Worm (Caenorhabditis elegans): ENCODE data around the gene srd-34.

- TF ChIP-seq nhr-77 (tag; optimal IDR thresholded peaks at IDR 0.05) = peak; percentile 21
- TF ChIP-seq unc-62 (GFP tag; optimal IDR thresholded peaks at IDR 0.05 in 1 of 2) = peak in 1 of 2 experiments; percentile 9
- no peak for TF ChIP-seq unc-62 (tag; optimal IDR thresholded peaks at IDR 0.05)
- TF ChIP-seq ceh-44 (GFP tag; IDR thresholded peaks at IDR 0.05) = no peak
- TF ChIP-seq nhr-237 (tag; optimal IDR thresholded peaks at IDR 0.05) = no peak
- TF ChIP-seq madf-9 (GFP tag; conservative IDR thresholded peaks at IDR 0.05) = no peak
- TF ChIP-seq egl-27 (tag; optimal IDR thresholded peaks at IDR 0.05) = no peak
- TF ChIP-seq ZK546.5 (tag; optimal IDR thresholded peaks at IDR 0.05) = no peak
- TF ChIP-seq F37D6.2 (tag; optimal IDR thresholded peaks at IDR 0.05) = no peak
- TF ChIP-seq ceh-82 (tag; optimal IDR thresholded peaks at IDR 0.05) = no peak
- TF ChIP-seq skn-1 (tag; optimal IDR thresholded peaks at IDR 0.05) = no peak
- TF ChIP-seq lsy-2 (tag; optimal IDR thresholded peaks at IDR 0.05) = no peak
These were observed 33.0 kb upstream of the srd-34 start, which contains the start of gene T21C9.6 for ce11 chrV:10581837-10582300.

Measured in whole organism, L4 larva.